Worm (Caenorhabditis elegans) whole organism, L2 larva: ENCODE data around the gene F31E3.12.

Experiments used
- C34F6.9 ChIP-seq: fragments of 150-350 bp; optimal IDR thresholded peaks from 2 replicates; lab custom pipeline; 2014; ENCODE audit warnings: missing biosample characterization, missing genetic modification characterization
- F13H6.1 ChIP-seq: sonication (generic microtip); optimal IDR thresholded peaks from 2 replicates; lab custom pipeline; 2016; ENCODE audit warnings: missing genetic modification characterization, missing compliant biosample characterization
- Y55F3AM.14 ChIP-seq: fragments of 200-800 bp; sonication (Bioruptor generic); optimal IDR thresholded peaks from 2 replicates; lab custom pipeline; 2018; ENCODE audit warnings: mild to moderate bottlenecking, missing genetic modification characterization, missing compliant biosample characterization
- ZK546.5 ChIP-seq: sonication (generic microtip); optimal IDR thresholded peaks from 2 replicates; lab custom pipeline; 2017; ENCODE audit warnings: missing biosample characterization, missing genetic modification characterization
- alr-1 ChIP-seq: fragments of 150-350 bp; optimal IDR thresholded peaks from 2 replicates; lab custom pipeline; 2014; ENCODE audit warnings: missing biosample characterization, missing genetic modification characterization
- ama-1 ChIP-seq: fragments of 150-350 bp; optimal IDR thresholded peaks from 2 replicates; lab custom pipeline; 2018; ENCODE audit warnings: inconsistent platforms
- blmp-1 ChIP-seq: sonication (generic microtip); optimal IDR thresholded peaks from 2 replicates; lab custom pipeline; 2017; ENCODE audit warnings: missing genetic modification characterization, mild to moderate bottlenecking, missing compliant biosample characterization, antibody characterized with exemption, moderate library complexity; ENCODE audit not compliant: insufficient read depth
- ceh-82 ChIP-seq: fragments of 150-350 bp; optimal IDR thresholded peaks from 2 replicates; lab custom pipeline; 2014; ENCODE audit warnings: missing biosample characterization, missing genetic modification characterization
- dmd-4 ChIP-seq: sonication (generic microtip); optimal IDR thresholded peaks from 2 replicates; lab custom pipeline; 2017; ENCODE audit warnings: missing biosample characterization, missing genetic modification characterization
- egl-27 ChIP-seq: sonication (generic microtip); optimal IDR thresholded peaks from 3 replicates; lab custom pipeline; 2017; ENCODE audit warnings: missing biosample characterization, missing genetic modification reagents, missing genetic modification characterization
- elt-1 ChIP-seq: fragments of 150-350 bp; optimal IDR thresholded peaks from 2 replicates; lab custom pipeline; 2014; ENCODE audit warnings: missing biosample characterization, missing genetic modification characterization
- elt-3 ChIP-seq: sonication (generic microtip); optimal IDR thresholded peaks from 2 replicates; lab custom pipeline; 2017; ENCODE audit warnings: missing biosample characterization, missing genetic modification characterization
- gmeb-1 ChIP-seq: fragments of 150-350 bp; optimal IDR thresholded peaks from 2 replicates; lab custom pipeline; 2014; ENCODE audit warnings: missing biosample characterization, missing genetic modification characterization
- lin-11 ChIP-seq: fragments of 150-350 bp; sonication (generic microtip); optimal IDR thresholded peaks from 2 replicates; lab custom pipeline; 2014; ENCODE audit warnings: missing biosample characterization, missing genetic modification characterization, inconsistent platforms, mixed read lengths
- lin-39 ChIP-seq: fragments of 150-350 bp; optimal IDR thresholded peaks from 2 replicates; lab custom pipeline; 2014; ENCODE audit warnings: missing biosample characterization, missing genetic modification reagents, missing genetic modification characterization
- lsy-2 ChIP-seq, 2 experiments: fragments of 150-350 bp in 1 of 2; sonication (generic microtip) in 1 of 2; optimal IDR thresholded peaks; 2 replicates each; lab custom pipeline; 2014 to 2017; ENCODE audit warnings: missing biosample characterization in 2 of 2, missing genetic modification characterization in 2 of 2
- mab-5 ChIP-seq: fragments of 150-350 bp; optimal IDR thresholded peaks from 2 replicates; lab custom pipeline; 2014; ENCODE audit warnings: missing biosample characterization, missing genetic modification characterization
- mdl-1 ChIP-seq, 2 experiments: fragments of 150-350 bp in 1 of 2; sonication (generic microtip) in 1 of 2; optimal IDR thresholded peaks; 2 replicates each; lab custom pipeline; 2017; ENCODE audit warnings: missing biosample characterization in 2 of 2, missing genetic modification characterization in 2 of 2
- nhr-11 ChIP-seq: fragments of 150-350 bp; optimal IDR thresholded peaks from 2 replicates; lab custom pipeline; 2014; ENCODE audit warnings: missing biosample characterization, missing genetic modification characterization
- nhr-129 ChIP-seq: fragments of 150-350 bp; optimal IDR thresholded peaks from 2 replicates; lab custom pipeline; 2014; ENCODE audit warnings: missing biosample characterization, missing genetic modification characterization
- nhr-21 ChIP-seq: fragments of 150-350 bp; optimal IDR thresholded peaks from 2 replicates; lab custom pipeline; 2014; ENCODE audit warnings: missing biosample characterization, missing genetic modification characterization
- nhr-23 ChIP-seq: fragments of 150-350 bp; optimal IDR thresholded peaks from 2 replicates; lab custom pipeline; 2014; ENCODE audit warnings: missing biosample characterization, missing genetic modification reagents, missing genetic modification characterization
- nhr-25 ChIP-seq: fragments of 150-350 bp; sonication (generic microtip); optimal IDR thresholded peaks from 3 replicates; lab custom pipeline; 2014; ENCODE audit warnings: missing biosample characterization, missing genetic modification characterization
- nhr-6 ChIP-seq: fragments of 150-350 bp; optimal IDR thresholded peaks from 2 replicates; lab custom pipeline; 2014; ENCODE audit warnings: missing biosample characterization, missing genetic modification characterization
- nhr-77 ChIP-seq: fragments of 150-350 bp; optimal IDR thresholded peaks from 2 replicates; lab custom pipeline; 2014; ENCODE audit warnings: missing biosample characterization, missing genetic modification characterization
- peb-1 ChIP-seq: fragments of 150-350 bp; optimal IDR thresholded peaks from 2 replicates; lab custom pipeline; 2014; ENCODE audit warnings: missing biosample characterization, missing genetic modification characterization
- sem-4 ChIP-seq: fragments of 150-350 bp; optimal IDR thresholded peaks from 2 replicates; lab custom pipeline; 2014; ENCODE audit warnings: missing biosample characterization, missing genetic modification reagents, missing genetic modification characterization
- skn-1 ChIP-seq: sonication (generic microtip); optimal IDR thresholded peaks from 2 replicates; lab custom pipeline; 2017; ENCODE audit warnings: missing biosample characterization, missing genetic modification characterization
- sma-9 ChIP-seq, 2 experiments: fragments of 150-350 bp in 1 of 2; sonication (generic microtip) in 1 of 2; optimal IDR thresholded peaks; 2 replicates each; lab custom pipeline; 2014 to 2016; ENCODE audit warnings: missing genetic modification characterization in 2 of 2, mild to moderate bottlenecking in 1 of 2, missing biosample characterization in 1 of 2, missing compliant biosample characterization in 1 of 2, missing genetic modification reagents in 1 of 2, moderate library complexity in 1 of 2
- unc-39 ChIP-seq: fragments of 150-350 bp; optimal IDR thresholded peaks from 2 replicates; lab custom pipeline; 2014; ENCODE audit warnings: missing biosample characterization, missing genetic modification characterization
- unc-55 ChIP-seq: fragments of 150-350 bp; sonication (generic microtip); optimal IDR thresholded peaks from 3 replicates; lab custom pipeline; 2014; ENCODE audit warnings: missing biosample characterization, missing genetic modification reagents, missing genetic modification characterization
- unc-62 ChIP-seq: fragments of 150-350 bp; optimal IDR thresholded peaks from 2 replicates; lab custom pipeline; 2014; ENCODE audit warnings: missing biosample characterization, missing genetic modification reagents, missing genetic modification characterization
- zag-1 ChIP-seq: fragments of 150-350 bp; optimal IDR thresholded peaks from 2 replicates; lab custom pipeline; 2014; ENCODE audit warnings: missing biosample characterization, missing genetic modification characterization
- ztf-1 ChIP-seq: fragments of 200-800 bp; sonication (Bioruptor generic); conservative IDR thresholded peaks from 2 replicates; pipeline ENCODE4 v1.3.6; 2022; ENCODE audit warnings: missing genetic modification characterization, missing compliant biosample characterization
- ztf-4 ChIP-seq: fragments of 150-350 bp; optimal IDR thresholded peaks from 2 replicates; lab custom pipeline; 2014; ENCODE audit warnings: missing biosample characterization, missing genetic modification characterization

The F31E3.12 gene

ce11 chrIII:6939523-6939922, 29.7 kb upstream of the F31E3.12 start, which contains the start of gene F57B9.3:
Gene F57B9.3, plus strand, starts transcription at chrIII:6939823.
- TF ChIP-seq Y55F3AM.14 (GFP tag; lab: Kevin White, UChicago) = no peak
- TF ChIP-seq egl-27 (tag; lab: Kevin White, UChicago) = no peak
- no peak for TF ChIP-seq elt-1 (tag; lab: Kevin White, UChicago)
- no peak for TF ChIP-seq peb-1
- TF ChIP-seq lin-11 = no peak
- TF ChIP-seq ZK546.5 (tag; lab: Kevin White, UChicago) = no peak
- TF ChIP-seq mab-5 (tag; lab: Kevin White, UChicago) = no peak
- no peak for TF ChIP-seq nhr-21 (tag; lab: Kevin White, UChicago)
- TF ChIP-seq nhr-129 (tag; lab: Kevin White, UChicago) = no peak
- TF ChIP-seq ceh-82 (tag; lab: Kevin White, UChicago) = no peak
- TF ChIP-seq unc-39 (tag; lab: Kevin White, UChicago) = no peak
- TF ChIP-seq dmd-4 = no peak
- no peak for TF ChIP-seq ama-1 (lab: Kevin White, UChicago)
- TF ChIP-seq nhr-11 (tag; lab: Kevin White, UChicago) = no peak
- TF ChIP-seq sma-9 (GFP tag; optimal IDR thresholded peaks at IDR 0.05; lab: Kevin White, UChicago) = no peak
- TF ChIP-seq sma-9 (tag; optimal IDR thresholded peaks at IDR 0.05; lab: Kevin White, UChicago) = no peak
- TF ChIP-seq alr-1 (tag; lab: Kevin White, UChicago) = no peak
- TF ChIP-seq nhr-77 (tag; lab: Kevin White, UChicago) = no peak
- no peak for TF ChIP-seq elt-3 (tag; lab: Kevin White, UChicago)
- no peak for TF ChIP-seq gmeb-1
- TF ChIP-seq skn-1 (tag; lab: Kevin White, UChicago) = no peak
- TF ChIP-seq, all 48 proteins: peak for 0

ce11 chrIII:6945319-6945718, 23.9 kb upstream of the F31E3.12 start:
- TF ChIP-seq Y55F3AM.14 (GFP tag; lab: Kevin White, UChicago) (no peak), ztf-1 (GFP tag; lab: Robert Waterston, UW) (no peak), mdl-1 (tag; optimal IDR thresholded peaks at IDR 0.05; lab: Kevin White, UChicago) (no peak), lin-11 (no peak), F13H6.1 (tag; lab: Kevin White, UChicago) (no peak), nhr-23 (tag; lab: Kevin White, UChicago) (no peak), unc-55 (GFP tag; lab: Kevin White, UChicago) (no peak), lin-39 (tag; lab: Kevin White, UChicago) (no peak), ama-1 (lab: Kevin White, UChicago) (no peak), skn-1 (tag; lab: Kevin White, UChicago) (no peak), elt-3 (tag; lab: Kevin White, UChicago) (no peak), nhr-6 (tag; lab: Kevin White, UChicago) (no peak), nhr-77 (tag; lab: Kevin White, UChicago) (no peak), blmp-1 (tag; lab: Kevin White, UChicago) (no peak), mab-5 (tag; lab: Kevin White, UChicago) (no peak), sma-9 (GFP tag; optimal IDR thresholded peaks at IDR 0.05; lab: Kevin White, UChicago) (no peak), sma-9 (tag; optimal IDR thresholded peaks at IDR 0.05; lab: Kevin White, UChicago) (no peak), zag-1 (tag; lab: Kevin White, UChicago) (no peak), ztf-4 (no peak), nhr-25 (no peak), gmeb-1 (no peak)

ce11 chrIII:6945747-6946146, 23.4 kb upstream of the F31E3.12 start, which contains the start of gene abu-13:
Gene abu-13, minus strand, starts transcription at chrIII:6945898.
- peak; percentile 30 for TF ChIP-seq nhr-21 (tag; lab: Kevin White, UChicago)
- TF ChIP-seq lin-11 = no peak
- peak; percentile 7 for TF ChIP-seq sem-4 (tag; lab: Kevin White, UChicago)

ce11 chrIII:6946382-6946781, 22.8 kb upstream of the F31E3.12 start, which contains the start of gene let-711:
Gene let-711, plus strand, starts transcription at chrIII:6946718.
- TF ChIP-seq unc-55 (GFP tag; lab: Kevin White, UChicago) (peak; percentile 20), lsy-2 (tag; optimal IDR thresholded peaks at IDR 0.05; lab: Kevin White, UChicago) (peak in 1 of 2 experiments; percentile 37), C34F6.9 (tag; lab: Kevin White, UChicago) (peak; percentile 26), unc-62 (GFP tag; lab: Kevin White, UChicago) (no peak)
- TF ChIP-seq, all 48 proteins: peak for 3
